Fruit fly (Drosophila melanogaster) whole organism, embryonic: ENCODE results near the gene CG4404.

Source experiments
- ATbp ChIP-seq: fragments of 200-800 bp; sonication (Bioruptor generic); optimal IDR thresholded peaks from 2 replicates; lab custom pipeline; 2017; ENCODE audit warnings: missing biosample characterization, mild to moderate bottlenecking, missing genetic modification characterization, missing genetic modification reagents
- CG10209 ChIP-seq: fragments of 200-800 bp; sonication (Bioruptor generic); optimal IDR thresholded peaks from 3 replicates; lab custom pipeline; 2017; ENCODE audit warnings: missing biosample characterization, mild to moderate bottlenecking, missing genetic modification characterization, missing genetic modification reagents
- CG11696 ChIP-seq: fragments of 200-800 bp; sonication (Bioruptor generic); IDR thresholded peaks from 2 replicates; pipeline ENCODE4 v1.3.6; 2022; ENCODE audit warnings: missing biosample characterization, missing genetic modification characterization
- CG13296 ChIP-seq: fragments of 200-800 bp; sonication (Bioruptor generic); optimal IDR thresholded peaks from 3 replicates; lab custom pipeline; 2018; ENCODE audit warnings: missing biosample characterization, mild to moderate bottlenecking, missing genetic modification characterization
- CG14667 ChIP-seq: fragments of 200-800 bp; sonication (Bioruptor generic); IDR thresholded peaks from 2 replicates; pipeline ENCODE4 v1.3.6; 2022; ENCODE audit warnings: missing biosample characterization, missing genetic modification characterization
- CG15269 ChIP-seq: fragments of 200-800 bp; sonication (Bioruptor generic); optimal IDR thresholded peaks from 2 replicates; lab custom pipeline; 2018; ENCODE audit warnings: missing biosample characterization, mild to moderate bottlenecking, missing genetic modification characterization, moderate library complexity
- CG15479 ChIP-seq: fragments of 200-800 bp; sonication (Bioruptor generic); optimal IDR thresholded peaks from 3 replicates; lab custom pipeline; 2019; ENCODE audit warnings: missing biosample characterization, mild to moderate bottlenecking, missing genetic modification characterization, moderate library complexity
- CG16863 ChIP-seq: fragments of 200-800 bp; sonication (Bioruptor generic); optimal IDR thresholded peaks from 3 replicates; lab custom pipeline; 2016; ENCODE audit warnings: missing biosample characterization, missing genetic modification characterization
- CG17361 ChIP-seq: fragments of 200-800 bp; sonication (Bioruptor generic); IDR thresholded peaks from 3 replicates; pipeline ENCODE4 v1.3.6; 2022; ENCODE audit warnings: missing biosample characterization, missing genetic modification characterization
- CG2120 ChIP-seq: fragments of 200-800 bp; sonication (Bioruptor generic); optimal IDR thresholded peaks from 3 replicates; lab custom pipeline; 2016; ENCODE audit warnings: missing biosample characterization, missing genetic modification characterization
- CG2712 ChIP-seq: fragments of 200-800 bp; optimal IDR thresholded peaks from 3 replicates; lab custom pipeline; 2019; ENCODE audit warnings: missing biosample characterization, mild to moderate bottlenecking, missing genetic modification characterization, moderate library complexity
- CG2889 ChIP-seq: fragments of 200-800 bp; sonication (Bioruptor generic); IDR thresholded peaks from 3 replicates; pipeline ENCODE4 v1.3.6; 2022; ENCODE audit warnings: missing biosample characterization, missing genetic modification characterization
- CG31224 ChIP-seq: fragments of 200-800 bp; sonication (Bioruptor generic); IDR thresholded peaks from 2 replicates; pipeline ENCODE4 v1.3.6; 2022; ENCODE audit warnings: missing biosample characterization, missing genetic modification characterization
- CG3847 ChIP-seq: fragments of 200-800 bp; sonication (Bioruptor generic); IDR thresholded peaks from 2 replicates; pipeline ENCODE4 v1.3.6; 2022; ENCODE audit warnings: missing biosample characterization, missing genetic modification characterization
- CG42726 ChIP-seq: fragments of 200-800 bp; sonication (Bioruptor generic); IDR thresholded peaks from 2 replicates; pipeline ENCODE4 v1.3.6; 2022; ENCODE audit warnings: missing biosample characterization, missing genetic modification characterization; ENCODE audit not compliant: partially characterized antibody
- CG6765 ChIP-seq: fragments of 200-800 bp; sonication (Bioruptor generic); optimal IDR thresholded peaks from 3 replicates; lab custom pipeline; 2017; ENCODE audit warnings: missing biosample characterization, mild to moderate bottlenecking, missing genetic modification characterization
- CG7987 ChIP-seq: fragments of 200-800 bp; sonication (Bioruptor generic); optimal IDR thresholded peaks from 2 replicates; lab custom pipeline; 2018; ENCODE audit warnings: missing biosample characterization, mild to moderate bottlenecking, missing genetic modification characterization, moderate library complexity
- CG8089 ChIP-seq: fragments of 200-800 bp; sonication (Bioruptor generic); optimal IDR thresholded peaks from 3 replicates; lab custom pipeline; 2016; ENCODE audit warnings: missing biosample characterization, missing genetic modification characterization
- CG8478 ChIP-seq: fragments of >200 bp; optimal IDR thresholded peaks from 2 replicates; lab custom pipeline; 2018
- CG9437 ChIP-seq: fragments of 200-800 bp; sonication (Bioruptor generic); optimal IDR thresholded peaks from 2 replicates; lab custom pipeline; 2018; ENCODE audit warnings: missing biosample characterization, mild to moderate bottlenecking, missing genetic modification characterization
- Chrac-16 ChIP-seq: fragments of 200-800 bp; sonication (Bioruptor generic); optimal IDR thresholded peaks from 3 replicates; lab custom pipeline; 2016; ENCODE audit warnings: missing biosample characterization, missing genetic modification characterization
- Deaf1 ChIP-seq: fragments of 200-800 bp; optimal IDR thresholded peaks from 3 replicates; lab custom pipeline; 2019; ENCODE audit warnings: missing biosample characterization, mild to moderate bottlenecking, missing genetic modification characterization, moderate library complexity
- Dref ChIP-seq: fragments of 200-800 bp; sonication (Bioruptor generic); IDR thresholded peaks from 2 replicates; pipeline ENCODE4 v1.3.6; 2022; ENCODE audit warnings: missing biosample characterization, missing genetic modification characterization
- Fer1 ChIP-seq: fragments of 200-800 bp; sonication (Bioruptor generic); optimal IDR thresholded peaks from 2 replicates; lab custom pipeline; 2017; ENCODE audit warnings: missing biosample characterization, mild to moderate bottlenecking, missing genetic modification characterization
- GATAe ChIP-seq: fragments of 200-800 bp; sonication (Bioruptor generic); conservative IDR thresholded peaks from 2 replicates; pipeline ENCODE4 v1.3.6; 2022; ENCODE audit warnings: missing biosample characterization, missing genetic modification characterization
- Lhr ChIP-seq: fragments of 200-800 bp; sonication (Bioruptor generic); optimal IDR thresholded peaks from 3 replicates; lab custom pipeline; 2017; ENCODE audit warnings: mild to moderate bottlenecking, missing biosample characterization, missing genetic modification reagents, missing genetic modification characterization
- Rfx ChIP-seq: fragments of 200-800 bp; sonication (Bioruptor generic); IDR thresholded peaks from 2 replicates; pipeline ENCODE4 v1.3.6; 2022; ENCODE audit warnings: missing biosample characterization, missing genetic modification characterization
- Spps ChIP-seq: fragments of 200-800 bp; sonication (Bioruptor generic); optimal IDR thresholded peaks from 2 replicates; lab custom pipeline; 2018; ENCODE audit warnings: missing biosample characterization, mild to moderate bottlenecking, missing genetic modification characterization
- Tbp ChIP-seq: fragments of >200 bp; optimal IDR thresholded peaks from 2 replicates; lab custom pipeline; 2018; ENCODE audit warnings: missing biosample characterization, missing genetic modification characterization
- Xrp1 ChIP-seq: fragments of 200-800 bp; sonication (Bioruptor generic); IDR thresholded peaks from 2 replicates; pipeline ENCODE4 v1.3.6; 2022; ENCODE audit warnings: missing biosample characterization, missing genetic modification characterization
- ato ChIP-seq: fragments of 200-800 bp; sonication (Bioruptor generic); IDR thresholded peaks from 2 replicates; pipeline ENCODE4 v1.3.6; 2022; ENCODE audit warnings: missing biosample characterization, missing genetic modification characterization; ENCODE audit not compliant: partially characterized antibody
- bsh ChIP-seq, 2 experiments: fragments of 200-800 bp; sonication (Bioruptor generic); optimal IDR thresholded peaks; 2 replicates each; lab custom pipeline; 2017 to 2018; ENCODE audit warnings: mild to moderate bottlenecking in 2 of 2, missing biosample characterization in 2 of 2, missing genetic modification characterization in 2 of 2, moderate library complexity in 1 of 2
- crp ChIP-seq, 2 experiments: fragments of 200-800 bp; sonication (Bioruptor generic); optimal IDR thresholded peaks; 2 replicates in 1 of 2; 3 replicates in 1 of 2; lab custom pipeline; 2017; ENCODE audit warnings: missing biosample characterization in 2 of 2, missing genetic modification characterization in 2 of 2, mild to moderate bottlenecking in 1 of 2, moderate library complexity in 1 of 2
- en ChIP-seq: fragments of 200-800 bp; sonication (Bioruptor generic); optimal IDR thresholded peaks from 2 replicates; lab custom pipeline; 2016; ENCODE audit warnings: missing biosample characterization, missing genetic modification characterization
- gem ChIP-seq: fragments of 200-800 bp; sonication (Bioruptor generic); optimal IDR thresholded peaks from 2 replicates; lab custom pipeline; 2019; ENCODE audit warnings: missing biosample characterization, mild to moderate bottlenecking, missing genetic modification characterization, moderate library complexity
- grn ChIP-seq: fragments of 200-800 bp; sonication (Bioruptor generic); optimal IDR thresholded peaks from 3 replicates; lab custom pipeline; 2017; ENCODE audit warnings: missing biosample characterization, missing genetic modification characterization
- hbn ChIP-seq: fragments of 200-800 bp; sonication (Bioruptor generic); IDR thresholded peaks from 2 replicates; pipeline ENCODE4 v1.3.6; 2022; ENCODE audit warnings: missing biosample characterization, missing genetic modification characterization; ENCODE audit not compliant: partially characterized antibody
- ken ChIP-seq: fragments of 200-800 bp; sonication (Bioruptor generic); IDR thresholded peaks from 3 replicates; pipeline ENCODE4 v1.3.6; 2022; ENCODE audit warnings: missing biosample characterization, missing genetic modification characterization
- knrl ChIP-seq: fragments of 200-800 bp; sonication (Bioruptor generic); IDR thresholded peaks from 3 replicates; pipeline ENCODE4 v1.3.6; 2022; ENCODE audit warnings: missing biosample characterization, missing genetic modification characterization; ENCODE audit not compliant: partially characterized antibody
- nerfin-1 ChIP-seq: fragments of 200-800 bp; sonication (Bioruptor generic); optimal IDR thresholded peaks from 3 replicates; lab custom pipeline; 2019; ENCODE audit warnings: missing biosample characterization, mild to moderate bottlenecking, missing genetic modification characterization, moderate library complexity
- nerfin-2 ChIP-seq: fragments of 200-800 bp; sonication (Bioruptor generic); IDR thresholded peaks from 2 replicates; pipeline ENCODE4 v1.3.6; 2022; ENCODE audit warnings: missing biosample characterization, missing genetic modification characterization; ENCODE audit not compliant: partially characterized antibody
- p53 ChIP-seq: fragments of 200-800 bp; sonication (Bioruptor generic); optimal IDR thresholded peaks from 2 replicates; lab custom pipeline; 2016; ENCODE audit warnings: missing biosample characterization, missing genetic modification characterization
- pros ChIP-seq: fragments of 200-800 bp; sonication (Bioruptor generic); optimal IDR thresholded peaks from 3 replicates; lab custom pipeline; 2019; ENCODE audit warnings: missing biosample characterization, mild to moderate bottlenecking, missing genetic modification characterization, moderate library complexity
- row ChIP-seq: fragments of 200-800 bp; sonication (Bioruptor generic); IDR thresholded peaks from 3 replicates; pipeline ENCODE4 v1.3.6; 2022; ENCODE audit warnings: missing biosample characterization, missing genetic modification characterization
- sd ChIP-seq: fragments of 200-800 bp; sonication (Bioruptor generic); optimal IDR thresholded peaks from 3 replicates; lab custom pipeline; 2018; ENCODE audit warnings: missing biosample characterization, mild to moderate bottlenecking, missing genetic modification characterization, moderate library complexity
- seq ChIP-seq: fragments of 200-800 bp; sonication (Bioruptor generic); IDR thresholded peaks from 2 replicates; pipeline ENCODE4 v1.3.6; 2022; ENCODE audit warnings: missing biosample characterization, missing genetic modification characterization
- sob ChIP-seq: fragments of 200-800 bp; sonication (Bioruptor generic); IDR thresholded peaks from 2 replicates; pipeline ENCODE4 v1.3.6; 2022; ENCODE audit warnings: missing biosample characterization, missing genetic modification characterization
- unpg ChIP-seq: fragments of 200-800 bp; sonication (Bioruptor generic); optimal IDR thresholded peaks from 3 replicates; lab custom pipeline; 2018; ENCODE audit warnings: missing biosample characterization, mild to moderate bottlenecking, missing genetic modification characterization, moderate library complexity
- vnd ChIP-seq: fragments of 200-800 bp; sonication (Bioruptor generic); IDR thresholded peaks from 3 replicates; pipeline ENCODE4 v1.3.6; 2022; ENCODE audit warnings: missing biosample characterization, missing genetic modification characterization; ENCODE audit not compliant: partially characterized antibody
- wor ChIP-seq: fragments of 200-800 bp; sonication (Bioruptor generic); IDR thresholded peaks from 2 replicates; pipeline ENCODE4 v1.3.6; 2022; ENCODE audit warnings: missing biosample characterization, missing genetic modification characterization
- zen ChIP-seq: fragments of 200-800 bp; sonication (Bioruptor generic); optimal IDR thresholded peaks from 3 replicates; lab custom pipeline; 2018; ENCODE audit warnings: missing biosample characterization, mild to moderate bottlenecking, missing genetic modification characterization, moderate library complexity

The CG4404 gene

dm6 chrX:12913729-12914128 is 7.9 kb upstream of the CG4404 start (continued):
- TF ChIP-seq CG11696 (no peak), Xrp1 (GFP tag; lab: Robert Waterston, UW) (0 out of 2 replicates have a peak, but pooled peaks have one; percentile 12), seq (GFP tag; lab: Robert Waterston, UW) (no peak), CG10209 (GFP tag; lab: Kevin White, UChicago) (no peak), wor (GFP tag; lab: Robert Waterston, UW) (no peak), sob (no peak), Spps (no peak), CG8089 (GFP tag; lab: Kevin White, UChicago) (no peak), CG15269 (tag; lab: Kevin White, UChicago) (peak; percentile 4), row (GFP tag; lab: Robert Waterston, UW) (0 out of 3 replicates have a peak, but pooled peaks have one; percentile 25), sd (tag; lab: Kevin White, UChicago) (no peak), vnd (no peak), CG14667 (GFP tag; lab: Robert Waterston, UW) (no peak), Deaf1 (tag; lab: Kevin White, UChicago) (no peak), Chrac-16 (GFP tag; lab: Kevin White, UChicago) (peak; percentile 3), CG15479 (GFP tag; lab: Kevin White, UChicago) (no peak), p53 (GFP tag; lab: Kevin White, UChicago) (no peak), ATbp (GFP tag; lab: Kevin White, UChicago) (no peak), ato (GFP tag; lab: Robert Waterston, UW) (no peak), unpg (peak; percentile 6), en (GFP tag; lab: Kevin White, UChicago) (no peak), crp (GFP tag; optimal IDR thresholded peaks at IDR 0.05; lab: Kevin White, UChicago) (no peak), Rfx (GFP tag; lab: Robert Waterston, UW) (no peak), CG9437 (GFP tag; lab: Kevin White, UChicago) (no peak), knrl (no peak), zen (tag; lab: Kevin White, UChicago) (peak; percentile 40), CG42726 (GFP tag; lab: Robert Waterston, UW) (no peak), CG2889 (GFP tag; lab: Robert Waterston, UW) (no peak), CG6765 (no peak), nerfin-2 (no peak), gem (tag; lab: Kevin White, UChicago) (peak; percentile 51), CG31224 (no peak), CG8478 (lab: Kevin White, UChicago) (no peak), CG2120 (GFP tag; lab: Kevin White, UChicago) (no peak), CG17361 (GFP tag; lab: Robert Waterston, UW) (0 out of 3 replicates have a peak, but pooled peaks have one; percentile 29), CG16863 (GFP tag; lab: Kevin White, UChicago) (no peak), Dref (GFP tag; lab: Robert Waterston, UW) (no peak), pros (no peak), Fer1 (GFP tag; lab: Kevin White, UChicago) (no peak), CG13296 (GFP tag; lab: Kevin White, UChicago) (no peak), Tbp (GFP tag; lab: Kevin White, UChicago) (no peak), CG2712 (tag; lab: Kevin White, UChicago) (peak; percentile 44), hbn (no peak), GATAe (GFP tag; lab: Robert Waterston, UW) (no peak), grn (GFP tag; lab: Kevin White, UChicago) (no peak), bsh (GFP tag; optimal IDR thresholded peaks at IDR 0.05; lab: Kevin White, UChicago) (peak; percentile 39 to 49), nerfin-1 (no peak), CG3847 (GFP tag; lab: Robert Waterston, UW) (no peak), ken (GFP tag; lab: Robert Waterston, UW) (no peak), Lhr (no peak), CG7987 (GFP tag; lab: Kevin White, UChicago) (no peak)
